Worm (Caenorhabditis elegans): ENCODE results near the gene R02C2.7.
A peak's percentile ranks its signal among the peaks of the same experiment; 100 is the strongest.
"Not testable (repeated sequence)": the region's sequence is repeated elsewhere in the genome, so short reads cannot be mapped to it uniquely, and the experiment has no call there.

R02C2.7 gene

DNA sequence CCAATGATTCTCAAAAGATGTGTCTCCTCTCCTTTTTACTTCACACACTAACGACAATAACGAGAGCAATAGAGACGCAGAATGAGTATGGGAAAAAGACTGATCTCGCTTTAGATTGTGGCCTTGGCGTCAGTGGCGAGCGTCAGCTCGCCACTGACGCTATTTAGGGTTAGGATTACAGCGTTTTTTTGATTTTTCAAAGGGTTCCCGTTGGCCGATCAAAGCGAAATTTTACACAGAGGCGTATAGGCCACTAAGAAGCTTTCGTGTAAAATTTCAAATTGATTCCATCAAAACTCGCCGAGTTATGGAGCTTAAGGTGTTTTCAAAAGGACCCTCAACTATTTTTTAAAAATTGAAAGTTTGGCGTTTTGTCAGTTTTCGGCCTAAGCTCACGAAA, 29.7 kb downstream of the R02C2.7 start, which contains the start of gene DC2.5:
TSS of gene DC2.5 (minus strand) at position 101 of the 400 bp plus-strand sequence.
- TF ChIP-seq T07F8.4 (tag; optimal IDR thresholded peaks at IDR 0.05); cebp-1 (GFP tag; IDR thresholded peaks at IDR 0.05); cebp-1 (tag; optimal IDR thresholded peaks at IDR 0.05); athp-1 (tag; optimal IDR thresholded peaks at IDR 0.05): not testable (repeated sequence)

DNA sequence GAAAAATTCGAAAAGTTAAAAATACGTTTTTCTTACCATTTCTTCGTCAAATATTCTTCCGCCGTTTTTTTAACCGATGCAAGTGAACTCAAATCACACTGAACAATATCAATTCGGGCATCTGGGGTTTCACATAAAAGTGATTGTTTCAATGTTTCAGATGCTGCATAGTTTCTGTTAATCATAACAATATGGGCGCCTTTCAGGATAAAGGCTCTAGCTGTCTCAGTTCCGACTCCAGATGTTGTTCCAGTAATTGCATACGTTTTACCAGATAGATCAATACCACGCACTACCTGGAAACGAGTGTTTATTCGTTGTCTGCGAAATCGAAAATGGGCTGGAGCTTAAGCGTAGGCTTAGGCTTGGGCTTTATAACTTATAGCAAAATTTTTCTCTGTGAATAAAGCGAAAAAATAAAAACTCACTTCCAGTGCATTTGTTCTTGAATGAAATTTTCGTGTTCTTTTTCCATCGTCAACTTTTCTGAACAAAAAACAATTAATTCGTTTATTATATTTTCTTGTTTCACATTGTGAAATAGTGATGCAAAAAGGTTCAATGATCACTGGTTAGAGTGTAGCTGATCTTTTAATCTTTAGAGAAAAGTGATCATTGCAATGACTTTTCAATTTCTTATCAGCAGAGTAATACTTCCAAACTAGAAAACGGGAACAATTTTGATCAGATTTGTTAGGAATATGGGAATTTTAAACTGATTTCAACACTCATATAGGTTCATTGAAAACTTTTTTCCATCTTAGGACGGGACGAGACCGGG, 30.8 kb downstream of the R02C2.7 start:
- TF ChIP-seq nhr-80 (tag; optimal IDR thresholded peaks at IDR 0.05) (peak; percentile 51), Y79H2A.3 (GFP tag; conservative IDR thresholded peaks at IDR 0.05) (no peak)

DNA sequence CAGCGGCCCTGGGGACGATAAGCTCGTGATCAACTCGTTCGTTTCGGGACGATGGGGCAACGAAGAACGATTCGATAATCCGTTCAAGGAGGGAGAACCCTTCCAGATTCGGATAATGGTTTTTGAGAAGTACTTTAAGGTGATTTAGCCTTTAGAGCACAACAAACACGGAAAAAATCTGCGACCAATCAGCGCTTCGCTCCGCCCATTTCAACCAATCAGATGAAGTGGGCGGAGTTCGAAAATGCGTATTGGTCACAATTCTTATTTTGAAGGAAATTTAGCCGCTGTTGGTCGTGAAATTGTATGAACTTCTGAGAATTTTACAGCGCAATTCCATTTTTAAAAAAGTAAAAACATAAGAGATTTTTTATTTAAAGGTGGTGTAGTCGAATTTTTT, 35.6 kb downstream of the R02C2.7 start:
- no peak for TF ChIP-seq nhr-90 (tag; optimal IDR thresholded peaks at IDR 0.05)
- no peak for TF ChIP-seq hlh-26 (GFP tag; conservative IDR thresholded peaks at IDR 0.05)
- no peak for TF ChIP-seq ceh-58 (GFP tag; IDR thresholded peaks at IDR 0.05)
- no peak for TF ChIP-seq dpff-1 (tag; optimal IDR thresholded peaks at IDR 0.05)
- TF ChIP-seq nfyb-1 (GFP tag; IDR thresholded peaks at IDR 0.05) = peak; percentile 67; the same call in 1 of the 2 replicates
- no peak for TF ChIP-seq madf-10 (tag; optimal IDR thresholded peaks at IDR 0.05)
- TF ChIP-seq F52B5.7 (tag; optimal IDR thresholded peaks at IDR 0.05) = no peak

DNA sequence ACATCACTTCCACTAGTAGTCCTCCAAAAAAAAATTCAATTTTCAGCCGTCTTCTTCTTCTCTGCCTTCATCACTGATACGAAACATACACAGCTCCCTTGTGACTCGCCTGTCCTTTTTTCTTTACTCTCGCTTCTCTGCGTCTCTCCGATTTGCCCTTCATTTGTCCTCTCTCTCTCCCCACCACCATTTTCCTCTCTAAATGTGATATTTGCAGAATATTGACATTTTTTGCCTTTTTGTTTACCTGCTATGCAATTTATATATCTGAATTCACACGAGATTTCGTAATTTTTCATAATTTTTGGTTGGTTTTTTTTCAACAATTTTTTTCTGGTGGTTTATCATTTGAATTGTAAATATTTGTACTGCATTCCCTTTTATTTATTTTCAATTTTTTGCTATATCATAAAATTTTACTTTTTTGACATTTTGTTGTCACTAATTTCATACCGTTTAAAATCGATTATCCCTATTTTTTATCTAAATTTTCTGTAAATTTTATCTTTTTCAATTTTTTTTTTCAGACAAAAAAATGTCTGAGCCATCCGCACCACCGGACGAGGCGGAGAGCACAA, 38.5 kb downstream of the R02C2.7 start, which contains the start of gene lec-12:
TSS of gene lec-12 (plus strand) at position 528 of the 578 bp plus-strand sequence.
- peak; percentile 12; the same call in 1 of the 2 replicates for TF ChIP-seq cebp-1 (GFP tag; IDR thresholded peaks at IDR 0.05)
- TF ChIP-seq cebp-1 (tag; optimal IDR thresholded peaks at IDR 0.05) = peak; percentile 82
- TF ChIP-seq hmg-20 (GFP tag; IDR thresholded peaks at IDR 0.05) = no peak
- TF ChIP-seq ztf-26 (tag; optimal IDR thresholded peaks at IDR 0.05) = no peak
- no peak for TF ChIP-seq ceh-79 (tag; optimal IDR thresholded peaks at IDR 0.05)
- TF ChIP-seq egrh-3 (GFP tag; IDR thresholded peaks at IDR 0.05) = no peak
- no peak for TF ChIP-seq F37B4.10 (GFP tag; IDR thresholded peaks at IDR 0.05)
- TF ChIP-seq ZK185.1 (tag; optimal IDR thresholded peaks at IDR 0.05; ENCODE audit: poor library complexity, severe bottlenecking) = no peak
- no peak for TF ChIP-seq madf-3 (GFP tag; IDR thresholded peaks at IDR 0.05)
- no peak for TF ChIP-seq K11D2.4 (GFP tag; IDR thresholded peaks at IDR 0.05)
- no peak for TF ChIP-seq lin-35 (GFP tag; optimal IDR thresholded peaks at IDR 0.05)
- TF ChIP-seq B0019.2 (GFP tag; conservative IDR thresholded peaks at IDR 0.05) = no peak
- TF ChIP-seq let-526 (GFP tag; IDR thresholded peaks at IDR 0.05) = no peak
- TF ChIP-seq dpff-1 (tag; optimal IDR thresholded peaks at IDR 0.05) = no peak
- TF ChIP-seq aptf-2 (GFP tag; conservative IDR thresholded peaks at IDR 0.05) = no peak
- TF ChIP-seq unc-62 (GFP tag; optimal IDR thresholded peaks at IDR 0.05) = no peak
- peak; percentile 28 for TF ChIP-seq lin-40 (tag; optimal IDR thresholded peaks at IDR 0.05)
- no peak for TF ChIP-seq ztf-3 (GFP tag; optimal IDR thresholded peaks at IDR 0.05)
- 0 out of 2 replicates have a peak, but pooled peaks have one; percentile 38 for TF ChIP-seq B0336.3 (GFP tag; IDR thresholded peaks at IDR 0.05)
- no peak for TF ChIP-seq efl-1 (GFP tag; optimal IDR thresholded peaks at IDR 0.05)
- TF ChIP-seq snpc-4 (GFP tag; optimal IDR thresholded peaks at IDR 0.05) = no peak
- TF ChIP-seq snpc-4 (tag; optimal IDR thresholded peaks at IDR 0.05) = no peak
- TF ChIP-seq T07F8.4 (tag; optimal IDR thresholded peaks at IDR 0.05) = no peak
- TF ChIP-seq hmg-1.2 (GFP tag; IDR thresholded peaks at IDR 0.05) = peak; percentile 79; the same call in 1 of the 2 replicates
- TF ChIP-seq attf-5 (GFP tag; optimal IDR thresholded peaks at IDR 0.05) = peak; percentile 21
- TF ChIP-seq rpc-1 (optimal IDR thresholded peaks at IDR 0.05) = no peak
- TF ChIP-seq rpc-1 (tag; optimal IDR thresholded peaks at IDR 0.05) = no peak
- TF ChIP-seq F49E8.2 (tag; optimal IDR thresholded peaks at IDR 0.05; ENCODE audit: insufficient read depth) = no peak
- TF ChIP-seq pbrm-1 (GFP tag; IDR thresholded peaks at IDR 0.05) = no peak
- peak; percentile 32 for TF ChIP-seq pha-4 (tag; optimal IDR thresholded peaks at IDR 0.05)
- TF ChIP-seq mxl-1 (tag; optimal IDR thresholded peaks at IDR 0.05) = no peak
- TF ChIP-seq ztf-22 (GFP tag; optimal IDR thresholded peaks at IDR 0.05) = no peak
- no peak for TF ChIP-seq attf-3 (GFP tag; conservative IDR thresholded peaks at IDR 0.05)
- no peak for TF ChIP-seq atf-7 (tag; optimal IDR thresholded peaks at IDR 0.05)

All from whole organism, young adult.